Fruit fly (Drosophila melanogaster) whole organism, embryonic: ENCODE measurements around the gene CG9643.

Source experiments
- CG30403 ChIP-seq: fragments of 200-800 bp; sonication (Bioruptor generic); optimal IDR thresholded peaks from 3 replicates; lab custom pipeline; 2016; ENCODE audit warnings: missing biosample characterization, missing genetic modification characterization
- CG5245 ChIP-seq: fragments of 200-800 bp; sonication (Bioruptor generic); optimal IDR thresholded peaks from 3 replicates; lab custom pipeline; 2016; ENCODE audit warnings: missing biosample characterization, missing genetic modification characterization
- CG7839 ChIP-seq: fragments of 200-800 bp; sonication (Bioruptor generic); optimal IDR thresholded peaks from 3 replicates; lab custom pipeline; 2018; ENCODE audit warnings: missing biosample characterization, mild to moderate bottlenecking, missing genetic modification characterization, moderate library complexity
- MBD-R2 ChIP-seq: fragments of 200-800 bp; sonication (Bioruptor generic); IDR thresholded peaks from 2 replicates; pipeline ENCODE4 v1.3.6; 2022; ENCODE audit warnings: missing biosample characterization, missing genetic modification characterization
- MESR4 ChIP-seq: fragments of 200-800 bp; sonication (Bioruptor generic); optimal IDR thresholded peaks from 2 replicates; lab custom pipeline; 2018; ENCODE audit warnings: missing biosample characterization, mild to moderate bottlenecking, missing genetic modification characterization, moderate library complexity
- Nf-YC ChIP-seq: fragments of 200-800 bp; optimal IDR thresholded peaks from 3 replicates; lab custom pipeline; 2019; ENCODE audit warnings: missing biosample characterization, mild to moderate bottlenecking, missing genetic modification characterization, moderate library complexity
- Sry-β ChIP-seq: fragments of 200-800 bp; sonication (Bioruptor generic); optimal IDR thresholded peaks from 2 replicates; lab custom pipeline; 2018; ENCODE audit warnings: missing biosample characterization, mild to moderate bottlenecking, missing genetic modification characterization, moderate library complexity
- Vsx1 ChIP-seq: fragments of 200-800 bp; sonication (Bioruptor generic); optimal IDR thresholded peaks from 2 replicates; lab custom pipeline; 2017; ENCODE audit warnings: missing biosample characterization, mild to moderate bottlenecking, missing genetic modification characterization, missing genetic modification reagents
- YL-1 ChIP-seq: fragments of 200-800 bp; sonication (Bioruptor generic); optimal IDR thresholded peaks from 3 replicates; lab custom pipeline; 2017; ENCODE audit warnings: missing biosample characterization, mild to moderate bottlenecking, missing genetic modification characterization
- aop ChIP-seq: fragments of 200-800 bp; sonication (Bioruptor generic); IDR thresholded peaks from 2 replicates; pipeline ENCODE4 v1.3.6; 2022; ENCODE audit warnings: missing biosample characterization, missing genetic modification characterization
- ems ChIP-seq: fragments of 200-800 bp; sonication (Bioruptor generic); optimal IDR thresholded peaks from 3 replicates; lab custom pipeline; 2016; ENCODE audit warnings: missing biosample characterization, missing genetic modification characterization
- insv ChIP-seq, 2 experiments: fragments of 200-800 bp; sonication (Bioruptor generic); optimal IDR thresholded peaks; 3 replicates each; lab custom pipeline; 2016 to 2018; ENCODE audit warnings: missing biosample characterization in 2 of 2, missing genetic modification characterization in 2 of 2
- onecut ChIP-seq: fragments of 200-800 bp; sonication (Bioruptor generic); IDR thresholded peaks from 2 replicates; pipeline ENCODE4 v1.3.6; 2022; ENCODE audit warnings: missing biosample characterization, missing genetic modification characterization
- wek ChIP-seq: fragments of 200-800 bp; sonication (Bioruptor generic); optimal IDR thresholded peaks from 3 replicates; lab custom pipeline; 2018; ENCODE audit warnings: missing biosample characterization, mild to moderate bottlenecking, missing genetic modification characterization, moderate library complexity

dm6 chr2L:2993702-2994101, 14.6 kb upstream of the CG9643 start:
- TF ChIP-seq Nf-YC (tag; lab: Kevin White, UChicago): no peak
- no peak for TF ChIP-seq MBD-R2 (GFP tag; lab: Robert Waterston, UW)
- no peak for TF ChIP-seq YL-1 (GFP tag; lab: Kevin White, UChicago)
- TF ChIP-seq CG30403: no peak
- TF ChIP-seq CG5245: no peak
- no peak for TF ChIP-seq onecut
- no peak for TF ChIP-seq Vsx1
- TF ChIP-seq Sry-β: no peak
- TF ChIP-seq insv (GFP tag; optimal IDR thresholded peaks at IDR 0.05; lab: Kevin White, UChicago): no peak
- no peak for TF ChIP-seq aop (GFP tag; lab: Robert Waterston, UW)
- TF ChIP-seq ems (GFP tag; lab: Kevin White, UChicago): no peak
- no peak for TF ChIP-seq wek (GFP tag; lab: Kevin White, UChicago)
- TF ChIP-seq CG7839: no peak
- no peak for TF ChIP-seq MESR4 (GFP tag; lab: Kevin White, UChicago)
